Worm (Caenorhabditis elegans) whole organism, midembryonic: ENCODE measurements around the gene C37C3.17.

ENCODE experiments used
- T22C8.4 ChIP-seq: fragments of 200-800 bp; sonication (Bioruptor generic); IDR thresholded peaks from 2 replicates; pipeline ENCODE4 v1.3.6; 2022; ENCODE audit warnings: missing genetic modification characterization, missing compliant biosample characterization
- cog-1 ChIP-seq: sonication (generic microtip); optimal IDR thresholded peaks from 2 replicates; lab custom pipeline; 2016; ENCODE audit warnings: missing genetic modification characterization, missing compliant biosample characterization
- klf-2 ChIP-seq: fragments of 200-800 bp; sonication (Bioruptor generic); conservative IDR thresholded peaks from 2 replicates; pipeline ENCODE4 v1.3.6; 2022; ENCODE audit warnings: missing genetic modification reagents, missing genetic modification characterization, missing compliant biosample characterization
- med-1 ChIP-seq: sonication (generic microtip); optimal IDR thresholded peaks from 2 replicates; lab custom pipeline; 2017; ENCODE audit warnings: missing genetic modification characterization, mild to moderate bottlenecking, missing compliant biosample characterization, antibody characterized with exemption, missing genetic modification reagents; ENCODE audit not compliant: insufficient read depth
- tab-1 ChIP-seq: fragments of 200-800 bp; sonication (Bioruptor generic); IDR thresholded peaks from 2 replicates; pipeline ENCODE4 v1.3.6; 2022; ENCODE audit warnings: missing genetic modification characterization, missing compliant biosample characterization
- ztf-23 ChIP-seq: fragments of 200-800 bp; sonication (Bioruptor generic); IDR thresholded peaks from 2 replicates; pipeline ENCODE4 v1.3.6; 2022; ENCODE audit warnings: missing genetic modification reagents, missing genetic modification characterization, missing compliant biosample characterization

- TF ChIP-seq tab-1 (GFP tag; lab: Robert Waterston, UW) (no peak), T22C8.4 (no peak), cog-1 (tag; lab: Kevin White, UChicago) (no peak), klf-2 (no peak), ztf-23 (GFP tag; lab: Robert Waterston, UW) (no peak), med-1 (no peak)
These were observed 22.7 kb upstream of the C37C3.17 start for ce11 chrV:7884441-7884840.
